Fruit fly (Drosophila melanogaster): ENCODE measurements around the gene CG14294.

The CG14294 gene

dm6 chr3R:18923802-18924635 is 22.0 kb upstream of the CG14294 start (continued):
- TF ChIP-seq CG11696 (GFP tag; IDR thresholded peaks at IDR 0.05), result no peak
- peak; percentile 13 for TF ChIP-seq twi (tag; optimal IDR thresholded peaks at IDR 0.05)
- TF ChIP-seq CG6854 (GFP tag; optimal IDR thresholded peaks at IDR 0.05), result no peak
- TF ChIP-seq tll (GFP tag; optimal IDR thresholded peaks at IDR 0.05), result no peak
- TF ChIP-seq tio (GFP tag; optimal IDR thresholded peaks at IDR 0.05), result no peak
- no peak for TF ChIP-seq vfl (GFP tag; optimal IDR thresholded peaks at IDR 0.05)
- no peak for TF ChIP-seq CG5180 (GFP tag; optimal IDR thresholded peaks at IDR 0.05)
- no peak for TF ChIP-seq CG31388 (GFP tag; optimal IDR thresholded peaks at IDR 0.05)
- no peak for TF ChIP-seq CG6654 (GFP tag; optimal IDR thresholded peaks at IDR 0.05)
- TF ChIP-seq CG2712 (tag; optimal IDR thresholded peaks at IDR 0.05), result no peak
- TF ChIP-seq ssp (GFP tag; IDR thresholded peaks at IDR 0.05), result no peak
- no peak for TF ChIP-seq bcd (GFP tag; optimal IDR thresholded peaks at IDR 0.05)
- TF ChIP-seq Chrac-16 (GFP tag; optimal IDR thresholded peaks at IDR 0.05), result no peak
- TF ChIP-seq lola (GFP tag; optimal IDR thresholded peaks at IDR 0.05), result no peak
- no peak for TF ChIP-seq CG4282 (GFP tag; optimal IDR thresholded peaks at IDR 0.05)
- TF ChIP-seq Ptx1 (GFP tag; IDR thresholded peaks at IDR 0.05), result no peak
- no peak for TF ChIP-seq slou (GFP tag; optimal IDR thresholded peaks at IDR 0.05)
- TF ChIP-seq Meics (GFP tag; optimal IDR thresholded peaks at IDR 0.05), result no peak
- TF ChIP-seq CG8281 (tag; optimal IDR thresholded peaks at IDR 0.05), result no peak
- TF ChIP-seq croc (GFP tag; conservative IDR thresholded peaks at IDR 0.05), result no peak
- no peak for TF ChIP-seq dmrt99B (tag; optimal IDR thresholded peaks at IDR 0.05)
- TF ChIP-seq CG1832 (GFP tag; optimal IDR thresholded peaks at IDR 0.05), result peak; percentile 83
- no peak for TF ChIP-seq Hmr (GFP tag; optimal IDR thresholded peaks at IDR 0.05)
- no peak for TF ChIP-seq CG9437 (GFP tag; optimal IDR thresholded peaks at IDR 0.05)
- TF ChIP-seq Ada2b (GFP tag; IDR thresholded peaks at IDR 0.05), result no peak
- TF ChIP-seq row (GFP tag; IDR thresholded peaks at IDR 0.05), result 0 out of 3 replicates have a peak, but pooled peaks have one; percentile 7
- TF ChIP-seq klu (GFP tag; IDR thresholded peaks at IDR 0.05), result no peak
- no peak for TF ChIP-seq CG12299 (tag; optimal IDR thresholded peaks at IDR 0.05)
- TF ChIP-seq ttk (GFP tag; IDR thresholded peaks at IDR 0.05), result no peak
- TF ChIP-seq Bgb (GFP tag; IDR thresholded peaks at IDR 0.05; ENCODE audit: partially characterized antibody), result peak; percentile 19; the same call in 1 of the 2 replicates
- no peak for TF ChIP-seq CG31224 (GFP tag; IDR thresholded peaks at IDR 0.05)
- TF ChIP-seq fu2 (GFP tag; optimal IDR thresholded peaks at IDR 0.05), result no peak
- no peak for TF ChIP-seq Sry-β (GFP tag; optimal IDR thresholded peaks at IDR 0.05)
- no peak for TF ChIP-seq CG7745 (tag; optimal IDR thresholded peaks at IDR 0.05)
- TF ChIP-seq Oli (tag; optimal IDR thresholded peaks at IDR 0.05), result no peak
- no peak for TF ChIP-seq chif (GFP tag; optimal IDR thresholded peaks at IDR 0.05)
- TF ChIP-seq gce (GFP tag; IDR thresholded peaks at IDR 0.05), result no peak
- TF ChIP-seq CG9797 (GFP tag; optimal IDR thresholded peaks at IDR 0.05), result no peak
- TF ChIP-seq CG8765 (GFP tag; IDR thresholded peaks at IDR 0.05), result no peak
- no peak for TF ChIP-seq gsb (GFP tag; IDR thresholded peaks at IDR 0.05)
- no peak for TF ChIP-seq CG14014 (GFP tag; IDR thresholded peaks at IDR 0.05)
- peak; percentile 67 to 79 for TF ChIP-seq Trl (optimal IDR thresholded peaks at IDR 0.05)
- TF ChIP-seq Trl (GFP tag; optimal IDR thresholded peaks at IDR 0.05), result no peak
- no peak for TF ChIP-seq CG9932 (GFP tag; IDR thresholded peaks at IDR 0.05)
- TF ChIP-seq Nf-YC (tag; optimal IDR thresholded peaks at IDR 0.05), result peak; percentile 78
- no peak for TF ChIP-seq tna (GFP tag; IDR thresholded peaks at IDR 0.05; ENCODE audit: partially characterized antibody)
- peak; percentile 92 for TF ChIP-seq sens (GFP tag)
- TF ChIP-seq tx (GFP tag; optimal IDR thresholded peaks at IDR 0.05), result no peak
- TF ChIP-seq Atf6 (GFP tag; IDR thresholded peaks at IDR 0.05), result no peak
- no peak for TF ChIP-seq CG7357 (GFP tag; IDR thresholded peaks at IDR 0.05)

All from whole organism, embryonic.